Fruit fly (Drosophila melanogaster) whole organism, embryonic: Measurements from ENCODE around the gene CG6790.

Experiments used
- B-H2 ChIP-seq: fragments of 200-800 bp; sonication (Bioruptor generic); optimal IDR thresholded peaks from 2 replicates; lab custom pipeline; 2018; ENCODE audit warnings: missing biosample characterization, mild to moderate bottlenecking, missing genetic modification characterization
- Bgb ChIP-seq: fragments of 200-800 bp; sonication (Bioruptor generic); IDR thresholded peaks from 2 replicates; pipeline ENCODE4 v1.3.6; 2022; ENCODE audit warnings: missing biosample characterization, missing genetic modification characterization; ENCODE audit not compliant: partially characterized antibody
- C15 ChIP-seq: fragments of 200-800 bp; sonication (Bioruptor generic); IDR thresholded peaks from 3 replicates; pipeline ENCODE4 v1.3.6; 2022; ENCODE audit warnings: missing biosample characterization, missing genetic modification characterization
- CG10267 ChIP-seq: fragments of 200-800 bp; sonication (Bioruptor generic); optimal IDR thresholded peaks from 2 replicates; lab custom pipeline; 2018; ENCODE audit warnings: missing biosample characterization, mild to moderate bottlenecking, missing genetic modification characterization, moderate library complexity
- CG10462 ChIP-seq: fragments of 200-800 bp; sonication (Bioruptor generic); optimal IDR thresholded peaks from 2 replicates; lab custom pipeline; 2016; ENCODE audit warnings: missing biosample characterization, missing genetic modification characterization
- CG1233 ChIP-seq: fragments of 200-800 bp; sonication (Bioruptor generic); optimal IDR thresholded peaks from 4 replicates; lab custom pipeline; 2018; ENCODE audit warnings: missing biosample characterization, mild to moderate bottlenecking, missing genetic modification characterization
- CG13123 ChIP-seq: fragments of 200-800 bp; sonication (Bioruptor generic); optimal IDR thresholded peaks from 2 replicates; lab custom pipeline; 2016; ENCODE audit warnings: missing biosample characterization, missing genetic modification characterization
- CG14710 ChIP-seq: fragments of 200-800 bp; sonication (Bioruptor generic); optimal IDR thresholded peaks from 3 replicates; lab custom pipeline; 2019; ENCODE audit warnings: missing biosample characterization, mild to moderate bottlenecking, missing genetic modification characterization, moderate library complexity
- CG17568 ChIP-seq: fragments of 200-800 bp; sonication (Bioruptor generic); optimal IDR thresholded peaks from 2 replicates; lab custom pipeline; 2018; ENCODE audit warnings: missing biosample characterization, mild to moderate bottlenecking, missing genetic modification characterization, moderate library complexity
- CG17912 ChIP-seq: fragments of 200-800 bp; sonication (Bioruptor generic); optimal IDR thresholded peaks from 2 replicates; lab custom pipeline; 2018; ENCODE audit warnings: missing biosample characterization, mild to moderate bottlenecking, missing genetic modification characterization
- CG1832 ChIP-seq: fragments of 200-800 bp; sonication (Bioruptor generic); optimal IDR thresholded peaks from 2 replicates; lab custom pipeline; 2017; ENCODE audit warnings: missing biosample characterization, mild to moderate bottlenecking, missing genetic modification characterization, inconsistent platforms
- CG18476 ChIP-seq: fragments of 200-800 bp; sonication (Bioruptor generic); optimal IDR thresholded peaks from 2 replicates; lab custom pipeline; 2016; ENCODE audit warnings: missing biosample characterization, mild to moderate bottlenecking, missing genetic modification characterization
- CG31388 ChIP-seq: fragments of 200-800 bp; sonication (Bioruptor generic); optimal IDR thresholded peaks from 2 replicates; lab custom pipeline; 2016; ENCODE audit warnings: missing biosample characterization, missing genetic modification characterization
- CG32532 ChIP-seq: fragments of 200-800 bp; sonication (Bioruptor generic); IDR thresholded peaks from 2 replicates; pipeline ENCODE4 v1.3.6; 2022; ENCODE audit warnings: missing biosample characterization, missing genetic modification characterization
- CG4854 ChIP-seq: fragments of 200-800 bp; sonication (Bioruptor generic); optimal IDR thresholded peaks from 2 replicates; lab custom pipeline; 2016; ENCODE audit warnings: missing biosample characterization, missing genetic modification characterization, inconsistent platforms
- CG5245 ChIP-seq: fragments of 200-800 bp; sonication (Bioruptor generic); optimal IDR thresholded peaks from 3 replicates; lab custom pipeline; 2016; ENCODE audit warnings: missing biosample characterization, missing genetic modification characterization
- CG6175 ChIP-seq: fragments of 200-800 bp; sonication (Bioruptor generic); IDR thresholded peaks from 3 replicates; pipeline ENCODE4 v1.3.6; 2022; ENCODE audit warnings: missing biosample characterization, missing genetic modification characterization
- CG6654 ChIP-seq: fragments of 200-800 bp; sonication (Bioruptor generic); optimal IDR thresholded peaks from 2 replicates; lab custom pipeline; 2017; ENCODE audit warnings: missing biosample characterization, mild to moderate bottlenecking, missing genetic modification characterization
- CG7745 ChIP-seq: fragments of 200-800 bp; sonication (Bioruptor generic); optimal IDR thresholded peaks from 2 replicates; lab custom pipeline; 2018; ENCODE audit warnings: missing biosample characterization, mild to moderate bottlenecking, missing genetic modification characterization, moderate library complexity
- CG9727 ChIP-seq: fragments of 200-800 bp; sonication (Bioruptor generic); optimal IDR thresholded peaks from 3 replicates; lab custom pipeline; 2017; ENCODE audit warnings: missing biosample characterization, mild to moderate bottlenecking, missing genetic modification characterization
- CG9932 ChIP-seq: fragments of 200-800 bp; sonication (Bioruptor generic); IDR thresholded peaks from 2 replicates; pipeline ENCODE4 v1.3.6; 2022; ENCODE audit warnings: missing biosample characterization, missing genetic modification characterization
- CkIIα-i1 ChIP-seq: fragments of 200-800 bp; sonication (Bioruptor generic); IDR thresholded peaks from 2 replicates; pipeline ENCODE4 v1.3.6; 2022; ENCODE audit warnings: missing biosample characterization, missing genetic modification characterization
- Deaf1 ChIP-seq: fragments of 200-800 bp; optimal IDR thresholded peaks from 3 replicates; lab custom pipeline; 2019; ENCODE audit warnings: missing biosample characterization, mild to moderate bottlenecking, missing genetic modification characterization, moderate library complexity
- Dek ChIP-seq: fragments of 200-800 bp; sonication (Bioruptor generic); optimal IDR thresholded peaks from 3 replicates; lab custom pipeline; 2019; ENCODE audit warnings: missing biosample characterization, mild to moderate bottlenecking, missing genetic modification characterization, moderate library complexity
- Doc2 ChIP-seq: fragments of 200-800 bp; sonication (Bioruptor generic); IDR thresholded peaks from 2 replicates; pipeline ENCODE4 v1.3.6; 2022; ENCODE audit warnings: missing biosample characterization, missing genetic modification characterization
- E2f2 ChIP-seq: fragments of 200-800 bp; sonication (Bioruptor generic); IDR thresholded peaks from 2 replicates; pipeline ENCODE4 v1.3.6; 2022; ENCODE audit warnings: missing biosample characterization, missing genetic modification characterization
- HHEX ChIP-seq: fragments of 200-800 bp; sonication (Bioruptor generic); optimal IDR thresholded peaks from 3 replicates; lab custom pipeline; 2017; ENCODE audit warnings: missing biosample characterization, mild to moderate bottlenecking, missing genetic modification characterization, missing genetic modification reagents
- Hr3 ChIP-seq: fragments of 200-800 bp; sonication (Bioruptor generic); optimal IDR thresholded peaks from 3 replicates; lab custom pipeline; 2016; ENCODE audit warnings: missing biosample characterization, missing genetic modification characterization
- Hr39 ChIP-seq: fragments of >200 bp; optimal IDR thresholded peaks from 2 replicates; lab custom pipeline; 2017
- Hr78 ChIP-seq, 2 experiments: fragments of 200-800 bp in 1 of 2; fragments of >200 bp in 1 of 2; sonication (Bioruptor generic) in 1 of 2; optimal IDR thresholded peaks; 2 replicates each; lab custom pipeline; 2017 to 2019; ENCODE audit warnings: missing biosample characterization in 2 of 2, missing genetic modification characterization in 2 of 2, mild to moderate bottlenecking in 1 of 2, moderate library complexity in 1 of 2
- Nf-YB ChIP-seq: fragments of 200-800 bp; sonication (Bioruptor generic); optimal IDR thresholded peaks from 3 replicates; lab custom pipeline; 2019; ENCODE audit warnings: missing biosample characterization, mild to moderate bottlenecking, missing genetic modification characterization, moderate library complexity
- Sox102F ChIP-seq: fragments of 200-800 bp; sonication (Bioruptor generic); optimal IDR thresholded peaks from 2 replicates; lab custom pipeline; 2018; ENCODE audit warnings: missing biosample characterization, mild to moderate bottlenecking, missing genetic modification characterization, moderate library complexity
- YL-1 ChIP-seq: fragments of 200-800 bp; sonication (Bioruptor generic); optimal IDR thresholded peaks from 3 replicates; lab custom pipeline; 2017; ENCODE audit warnings: missing biosample characterization, mild to moderate bottlenecking, missing genetic modification characterization
- ap ChIP-seq: fragments of 200-800 bp; sonication (Bioruptor generic); IDR thresholded peaks from 2 replicates; pipeline ENCODE4 v1.3.6; 2022; ENCODE audit warnings: missing biosample characterization, missing genetic modification characterization
- ase ChIP-seq: fragments of 200-800 bp; sonication (Bioruptor generic); IDR thresholded peaks from 3 replicates; pipeline ENCODE4 v1.3.6; 2022; ENCODE audit warnings: missing biosample characterization, missing genetic modification characterization
- cad ChIP-seq: fragments of >200 bp; optimal IDR thresholded peaks from 2 replicates; lab custom pipeline; 2017; ENCODE audit warnings: missing biosample characterization, missing genetic modification characterization
- dimm ChIP-seq: fragments of 200-800 bp; sonication (Bioruptor generic); IDR thresholded peaks from 2 replicates; pipeline ENCODE4 v1.3.6; 2022; ENCODE audit warnings: missing biosample characterization, missing genetic modification characterization
- emc ChIP-seq: fragments of 200-800 bp; sonication (Bioruptor generic); optimal IDR thresholded peaks from 2 replicates; lab custom pipeline; 2016; ENCODE audit warnings: missing biosample characterization, missing genetic modification characterization
- fd3F ChIP-seq: fragments of 200-800 bp; sonication (Bioruptor generic); optimal IDR thresholded peaks from 2 replicates; lab custom pipeline; 2018; ENCODE audit warnings: missing biosample characterization, mild to moderate bottlenecking, missing genetic modification characterization, moderate library complexity
- gsb-n ChIP-seq: fragments of 200-800 bp; sonication (Bioruptor generic); optimal IDR thresholded peaks from 3 replicates; lab custom pipeline; 2018; ENCODE audit warnings: missing biosample characterization, mild to moderate bottlenecking, missing genetic modification characterization
- ken ChIP-seq: fragments of 200-800 bp; sonication (Bioruptor generic); IDR thresholded peaks from 3 replicates; pipeline ENCODE4 v1.3.6; 2022; ENCODE audit warnings: missing biosample characterization, missing genetic modification characterization
- knrl ChIP-seq: fragments of 200-800 bp; sonication (Bioruptor generic); IDR thresholded peaks from 3 replicates; pipeline ENCODE4 v1.3.6; 2022; ENCODE audit warnings: missing biosample characterization, missing genetic modification characterization; ENCODE audit not compliant: partially characterized antibody
- mirr ChIP-seq: fragments of 200-800 bp; sonication (Bioruptor generic); optimal IDR thresholded peaks from 3 replicates; lab custom pipeline; 2018; ENCODE audit warnings: missing biosample characterization, mild to moderate bottlenecking, missing genetic modification characterization
- scrt ChIP-seq: fragments of 200-800 bp; sonication (Bioruptor generic); optimal IDR thresholded peaks from 2 replicates; lab custom pipeline; 2018; ENCODE audit warnings: missing biosample characterization, mild to moderate bottlenecking, missing genetic modification characterization, moderate library complexity
- sim ChIP-seq: fragments of 200-800 bp; sonication (Bioruptor generic); IDR thresholded peaks from 2 replicates; pipeline ENCODE4 v1.3.6; 2022; ENCODE audit warnings: missing biosample characterization, missing genetic modification characterization
- tna ChIP-seq: fragments of 200-800 bp; sonication (Bioruptor generic); IDR thresholded peaks from 2 replicates; pipeline ENCODE4 v1.3.6; 2022; ENCODE audit warnings: missing biosample characterization, missing genetic modification characterization; ENCODE audit not compliant: partially characterized antibody
- trh ChIP-seq: fragments of 200-800 bp; sonication (Bioruptor generic); optimal IDR thresholded peaks from 2 replicates; lab custom pipeline; 2016; ENCODE audit warnings: missing biosample characterization, missing genetic modification characterization
- twi ChIP-seq: fragments of 200-800 bp; optimal IDR thresholded peaks from 2 replicates; lab custom pipeline; 2019; ENCODE audit warnings: missing biosample characterization, mild to moderate bottlenecking, missing genetic modification characterization, moderate library complexity
- tx ChIP-seq: fragments of 200-800 bp; sonication (Bioruptor generic); optimal IDR thresholded peaks from 2 replicates; lab custom pipeline; 2016; ENCODE audit warnings: missing biosample characterization, missing genetic modification characterization
- unc-4 ChIP-seq: fragments of 200-800 bp; sonication (Bioruptor generic); IDR thresholded peaks from 2 replicates; pipeline ENCODE4 v1.3.6; 2022; ENCODE audit warnings: missing biosample characterization, missing genetic modification characterization; ENCODE audit not compliant: partially characterized antibody

The CG6790 gene

dm6 chr3R:11557492-11557965, 21.0 kb downstream of the CG6790 start, which contains the start of gene CG10898 (continued):
- TF ChIP-seq tx (GFP tag; lab: Kevin White, UChicago), result peak; percentile 86
- peak; percentile 90 for TF ChIP-seq CG32532 (GFP tag; lab: Robert Waterston, UW)
- peak; percentile 78 for TF ChIP-seq CG13123 (GFP tag; lab: Kevin White, UChicago)
- TF ChIP-seq Deaf1 (tag; lab: Kevin White, UChicago), result peak; percentile 37
- peak; percentile 33 for TF ChIP-seq trh (GFP tag; lab: Kevin White, UChicago)
- peak; percentile 75 for TF ChIP-seq CG9727 (GFP tag; lab: Kevin White, UChicago)
- no peak for TF ChIP-seq sim
- peak; percentile 72 for TF ChIP-seq CG10267 (tag; lab: Kevin White, UChicago)
- TF ChIP-seq CG18476, result peak; percentile 69
- peak; percentile 51 for TF ChIP-seq YL-1
- TF ChIP-seq tna (GFP tag; lab: Robert Waterston, UW), result no peak
- TF ChIP-seq CG17912, result peak; percentile 26
- peak; percentile 63 for TF ChIP-seq CG5245 (GFP tag; lab: Kevin White, UChicago)
- peak; percentile 77 for TF ChIP-seq CG10462
- no peak for TF ChIP-seq CG1832 (GFP tag; lab: Kevin White, UChicago)
- TF ChIP-seq CG1233 (GFP tag; lab: Kevin White, UChicago), result peak; percentile 66
- peak; percentile 36 for TF ChIP-seq scrt
- TF ChIP-seq CG9932 (GFP tag; lab: Robert Waterston, UW), result peak; percentile 91
- TF ChIP-seq Dek, result peak; percentile 62
- peak; percentile 68 for TF ChIP-seq B-H2 (GFP tag; lab: Kevin White, UChicago)
- TF ChIP-seq emc (GFP tag; lab: Kevin White, UChicago), result peak; percentile 46
- peak; percentile 72 for TF ChIP-seq E2f2 (GFP tag; lab: Robert Waterston, UW)
- peak; percentile 77 for TF ChIP-seq gsb-n (tag; lab: Kevin White, UChicago)
- peak; percentile 67 for TF ChIP-seq HHEX (GFP tag; lab: Kevin White, UChicago)
- TF ChIP-seq CG4854 (GFP tag; lab: Kevin White, UChicago), result peak; percentile 57
- no peak for TF ChIP-seq CG7745
- peak; percentile 86 for TF ChIP-seq Sox102F (GFP tag; lab: Kevin White, UChicago)
- TF ChIP-seq fd3F (GFP tag; lab: Kevin White, UChicago), result peak; percentile 87
- peak; percentile 42 for TF ChIP-seq Nf-YB (GFP tag; lab: Kevin White, UChicago)
- 0 out of 2 replicates have a peak, but pooled peaks have one; percentile 37 for TF ChIP-seq Doc2 (GFP tag; lab: Robert Waterston, UW)
- peak; percentile 58 for TF ChIP-seq CG31388 (GFP tag; lab: Kevin White, UChicago)
- TF ChIP-seq CkIIα-i1 (GFP tag; lab: Robert Waterston, UW), result no peak
- peak; percentile 47 for TF ChIP-seq cad (GFP tag; lab: Kevin White, UChicago)
- TF ChIP-seq ap (GFP tag; lab: Robert Waterston, UW), result peak; percentile 80
- TF ChIP-seq Hr39, result no peak
- no peak for TF ChIP-seq Bgb
- peak; percentile 78; the same call in 2 of the 3 replicates for TF ChIP-seq C15 (GFP tag; lab: Robert Waterston, UW)
- peak; percentile 82 for TF ChIP-seq Hr3 (GFP tag; lab: Kevin White, UChicago)
- no peak for TF ChIP-seq Hr78 (GFP tag; optimal IDR thresholded peaks at IDR 0.05; lab: Kevin White, UChicago)
- TF ChIP-seq ken (GFP tag; lab: Robert Waterston, UW), result peak; percentile 91
- TF ChIP-seq CG14710 (tag; lab: Kevin White, UChicago), result peak; percentile 89
- TF ChIP-seq CG6654, result peak; percentile 44
- peak; percentile 52; the same call in 2 of the 3 replicates for TF ChIP-seq knrl
- peak; percentile 35; the same call in 1 of the 2 replicates for TF ChIP-seq dimm (GFP tag; lab: Robert Waterston, UW)
- TF ChIP-seq CG17568 (GFP tag; lab: Kevin White, UChicago), result no peak
- peak; percentile 63 for TF ChIP-seq mirr (GFP tag; lab: Kevin White, UChicago)
- peak; percentile 86 for TF ChIP-seq ase
- TF ChIP-seq twi (tag; lab: Kevin White, UChicago), result peak; percentile 57
- TF ChIP-seq unc-4, result no peak
- TF ChIP-seq CG6175, result peak; percentile 70; the same call in 2 of the 3 replicates
